Worm (Caenorhabditis elegans): Measurements from ENCODE around the gene T13G4.4.

T13G4.4 gene

ce11 chrX:1167234-1167633, 24.2 kb downstream of the T13G4.4 start:
- TF ChIP-seq skn-1 (tag; optimal IDR thresholded peaks at IDR 0.05) (no peak), tbx-2 (tag; optimal IDR thresholded peaks at IDR 0.05) (no peak), elt-3 (tag; optimal IDR thresholded peaks at IDR 0.05) (no peak), aly-2 (tag; optimal IDR thresholded peaks at IDR 0.05) (no peak), daf-12 (tag; optimal IDR thresholded peaks at IDR 0.05) (no peak), lin-15B (tag; optimal IDR thresholded peaks at IDR 0.05) (no peak), egl-5 (tag; optimal IDR thresholded peaks at IDR 0.05) (peak; percentile 95), jun-1 (tag; optimal IDR thresholded peaks at IDR 0.05) (no peak)

ce11 chrX:1162019-1162418, 29.5 kb downstream of the T13G4.4 start, which contains the start of gene tmc-1:
Gene tmc-1, plus strand, starts transcription at chrX:1162207.
- TF ChIP-seq fkh-10 (GFP tag; optimal IDR thresholded peaks at IDR 0.05) (no peak), mml-1 (tag; optimal IDR thresholded peaks at IDR 0.05) (no peak), nhr-77 (tag; optimal IDR thresholded peaks at IDR 0.05) (no peak), ceh-28 (tag; optimal IDR thresholded peaks at IDR 0.05) (no peak)

ce11 chrX:1154648-1155047, 36.8 kb downstream of the T13G4.4 start, which contains the start of gene R193.1:
Gene R193.1, plus strand, starts transcription at chrX:1154948.
- TF ChIP-seq aly-2 (tag; optimal IDR thresholded peaks at IDR 0.05) (no peak), pha-4 (tag; optimal IDR thresholded peaks at IDR 0.05) (no peak), nhr-28 (tag; optimal IDR thresholded peaks at IDR 0.05) (no peak), nhr-67 (tag; optimal IDR thresholded peaks at IDR 0.05) (no peak), nhr-76 (tag; optimal IDR thresholded peaks at IDR 0.05) (no peak), nfya-1 (tag; optimal IDR thresholded peaks at IDR 0.05; ENCODE audit: insufficient read depth) (no peak), fos-1 (tag; optimal IDR thresholded peaks at IDR 0.05) (no peak), egl-27 (tag; optimal IDR thresholded peaks at IDR 0.05) (no peak), elt-1 (tag; optimal IDR thresholded peaks at IDR 0.05) (no peak), R02D3.7 (tag; optimal IDR thresholded peaks at IDR 0.05) (no peak), daf-12 (tag; optimal IDR thresholded peaks at IDR 0.05) (no peak), nhr-25 (tag; optimal IDR thresholded peaks at IDR 0.05) (no peak), sea-2 (GFP tag; optimal IDR thresholded peaks at IDR 0.05) (no peak), ama-1 (optimal IDR thresholded peaks at IDR 0.05) (no peak), ztf-4 (tag; optimal IDR thresholded peaks at IDR 0.05) (no peak), nhr-77 (tag; optimal IDR thresholded peaks at IDR 0.05) (no peak), mml-1 (tag; optimal IDR thresholded peaks at IDR 0.05) (no peak)

DNA sequence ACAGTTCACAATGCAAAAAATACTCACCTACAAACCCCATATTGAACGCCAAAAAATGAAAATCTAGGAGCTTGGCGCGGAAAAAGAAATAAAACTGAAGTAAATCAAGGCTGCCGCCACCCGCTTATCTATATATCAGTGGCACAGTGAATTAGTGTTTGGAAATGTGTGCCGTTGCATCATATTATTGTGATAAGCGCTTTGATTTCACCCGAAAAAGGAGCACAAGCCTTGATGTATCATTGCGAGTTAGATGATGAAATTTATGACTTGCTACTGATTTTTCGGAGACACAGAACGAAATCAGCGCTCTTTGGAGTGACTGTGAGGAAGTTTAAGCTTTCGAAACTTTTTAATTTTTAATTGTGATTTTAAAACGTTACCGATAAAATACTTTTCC, 43.0 kb downstream of the T13G4.4 start, which contains the start of the genes R193.2 and R193.6:
R193.2 (minus strand) TSS at position 148 of the 400 bp plus-strand sequence.
R193.6 (plus strand) TSS at position 350 of the 400 bp plus-strand sequence.
- TF ChIP-seq elt-2 (tag; optimal IDR thresholded peaks at IDR 0.05) (peak; percentile 98), pqm-1 (tag; optimal IDR thresholded peaks at IDR 0.05) (peak; percentile 63), ceh-9 (tag; optimal IDR thresholded peaks at IDR 0.05) (no peak), mdl-1 (tag; optimal IDR thresholded peaks at IDR 0.05) (no peak)

DNA sequence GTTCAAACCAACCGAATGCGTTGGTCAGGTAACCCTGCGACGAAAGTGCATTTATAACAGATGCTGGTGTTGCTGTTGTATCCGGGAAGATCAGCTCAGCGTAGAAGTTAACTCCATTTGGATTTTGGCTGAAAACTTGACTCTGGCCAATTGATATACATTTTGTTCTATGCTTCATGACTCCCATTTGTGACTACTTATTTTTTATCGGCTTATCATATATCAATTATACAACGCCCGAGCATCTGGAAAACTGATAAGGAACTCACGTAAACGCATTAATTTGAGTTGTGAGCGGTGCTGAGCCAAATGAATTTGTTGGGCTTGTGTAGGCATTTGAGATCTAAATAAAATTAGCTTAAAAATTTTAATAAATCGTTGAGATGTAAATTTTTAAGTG, 44.1 kb downstream of the T13G4.4 start:
- TF ChIP-seq nhr-67 (tag; optimal IDR thresholded peaks at IDR 0.05) (no peak), lin-39 (tag; optimal IDR thresholded peaks at IDR 0.05) (no peak), zag-1 (tag; optimal IDR thresholded peaks at IDR 0.05) (no peak), unc-39 (tag; optimal IDR thresholded peaks at IDR 0.05) (no peak), ZK546.5 (tag; optimal IDR thresholded peaks at IDR 0.05) (no peak), elt-2 (tag; optimal IDR thresholded peaks at IDR 0.05) (peak; percentile 64), pqm-1 (tag; optimal IDR thresholded peaks at IDR 0.05) (peak; percentile 64)

- no peak for TF ChIP-seq ama-1 (optimal IDR thresholded peaks at IDR 0.05)
- TF ChIP-seq zag-1 (tag; optimal IDR thresholded peaks at IDR 0.05) = no peak
- no peak for TF ChIP-seq elt-2 (tag; optimal IDR thresholded peaks at IDR 0.05)
- TF ChIP-seq unc-62 (GFP tag; optimal IDR thresholded peaks at IDR 0.05) = no peak
- no peak for TF ChIP-seq pqm-1 (tag; optimal IDR thresholded peaks at IDR 0.05)
These were observed 49.9 kb downstream of the T13G4.4 start for ce11 chrX:1141617-1142016.
